Worm (Caenorhabditis elegans): ENCODE measurements around the gene rad-23.

The rad-23 gene

DNA sequence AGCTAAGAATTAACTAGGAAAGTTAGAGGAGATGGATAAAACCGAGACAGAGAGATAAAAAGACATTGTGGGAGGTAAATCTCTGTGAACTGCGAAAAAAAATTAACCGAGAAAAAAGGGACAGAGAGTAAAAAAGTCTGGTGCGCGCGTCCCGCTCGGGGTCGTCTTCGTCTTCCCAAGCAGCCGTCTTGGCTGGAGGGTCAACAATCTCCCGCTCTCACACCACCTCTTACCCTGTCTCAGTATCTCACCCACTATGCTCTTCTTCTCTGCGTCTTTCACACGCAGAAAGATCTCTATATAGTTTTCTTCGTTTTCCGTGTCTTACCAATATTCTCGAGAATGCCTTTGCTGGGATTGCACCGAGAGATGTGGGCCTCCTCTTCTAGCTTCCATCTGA, 19.8 kb downstream of the rad-23 start (continued):
- peak; percentile 25 for TF ChIP-seq nhr-90 (tag; optimal IDR thresholded peaks at IDR 0.05; ENCODE audit: poor library complexity)
- TF ChIP-seq snu-23 (GFP tag; optimal IDR thresholded peaks at IDR 0.05): peak; percentile 72
- TF ChIP-seq egl-13 (tag; optimal IDR thresholded peaks at IDR 0.05): no peak
- no peak for TF ChIP-seq nhr-237 (tag; optimal IDR thresholded peaks at IDR 0.05)
- no peak for TF ChIP-seq F16B12.6 (tag; optimal IDR thresholded peaks at IDR 0.05)
- no peak for TF ChIP-seq nhr-76 (tag; optimal IDR thresholded peaks at IDR 0.05)
- no peak for TF ChIP-seq sup-37 (GFP tag; optimal IDR thresholded peaks at IDR 0.05)
- no peak for TF ChIP-seq pag-3 (tag; optimal IDR thresholded peaks at IDR 0.05; ENCODE audit: borderline replicate concordance, insufficient read depth)
- TF ChIP-seq nhr-85 (tag): peak; percentile 86
- TF ChIP-seq zag-1 (tag; optimal IDR thresholded peaks at IDR 0.05): no peak
- TF ChIP-seq lin-14 (GFP tag; optimal IDR thresholded peaks at IDR 0.05): peak; percentile 86
- peak; percentile 17 for TF ChIP-seq C16A3.4 (tag; optimal IDR thresholded peaks at IDR 0.05)
- no peak for TF ChIP-seq efl-3 (GFP tag; optimal IDR thresholded peaks at IDR 0.05)
- peak; percentile 46 for TF ChIP-seq nhr-77 (tag; optimal IDR thresholded peaks at IDR 0.05)
- TF ChIP-seq skn-1 (tag; optimal IDR thresholded peaks at IDR 0.05): peak; percentile 44
- TF ChIP-seq rnt-1 (tag; optimal IDR thresholded peaks at IDR 0.05): peak; percentile 49
- TF ChIP-seq lir-3 (tag; optimal IDR thresholded peaks at IDR 0.05; ENCODE audit: poor library complexity): no peak
- no peak for TF ChIP-seq snpc-4 (tag; optimal IDR thresholded peaks at IDR 0.05)
- TF ChIP-seq lin-39 (tag; optimal IDR thresholded peaks at IDR 0.05): no peak
- TF ChIP-seq C34B4.2 (tag; optimal IDR thresholded peaks at IDR 0.05): no peak
- peak; percentile 34 to 51 for TF ChIP-seq efl-1 (optimal IDR thresholded peaks at IDR 0.05)
- peak in 1 of 2 experiments; percentile 4 for TF ChIP-seq efl-1 (GFP tag; optimal IDR thresholded peaks at IDR 0.05 in 1 of 2)
- TF ChIP-seq dsc-1 (tag; optimal IDR thresholded peaks at IDR 0.05): peak; percentile 13
- TF ChIP-seq ztf-11 (tag; optimal IDR thresholded peaks at IDR 0.05): no peak
- TF ChIP-seq nhr-19 (GFP tag; conservative IDR thresholded peaks at IDR 0.05): peak; percentile 26; the same call in 1 of the 2 replicates
- TF ChIP-seq hlh-4 (tag; optimal IDR thresholded peaks at IDR 0.05): no peak
- TF ChIP-seq alr-1 (tag; optimal IDR thresholded peaks at IDR 0.05; ENCODE audit: borderline replicate concordance): no peak
- TF ChIP-seq fkh-10 (GFP tag; optimal IDR thresholded peaks at IDR 0.05): no peak
- no peak for TF ChIP-seq C04F5.9 (tag; optimal IDR thresholded peaks at IDR 0.05)
- TF ChIP-seq aly-2 (tag; optimal IDR thresholded peaks at IDR 0.05): no peak
- no peak for TF ChIP-seq tlp-1 (tag; optimal IDR thresholded peaks at IDR 0.05)

DNA sequence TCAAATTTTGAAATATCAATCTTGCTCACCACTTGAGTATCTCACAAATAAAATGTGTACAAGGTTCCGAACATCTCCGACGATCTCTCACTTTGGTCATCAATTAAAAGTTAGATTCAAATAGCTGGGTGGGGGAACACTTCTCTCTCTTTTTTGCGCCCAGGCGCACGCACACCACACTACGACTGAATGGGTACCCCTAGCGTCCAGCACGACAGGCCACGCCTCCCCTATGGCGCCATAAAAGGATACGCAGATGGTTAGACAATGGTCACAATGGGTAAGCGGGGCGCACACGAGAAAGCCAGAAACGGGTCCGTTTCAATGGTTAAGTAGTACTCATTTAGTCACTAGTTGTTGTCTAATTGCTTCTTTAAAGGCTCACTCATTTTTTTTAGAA, 22.6 kb downstream of the rad-23 start:
- TF ChIP-seq irx-1 (tag; optimal IDR thresholded peaks at IDR 0.05): no peak
- no peak for TF ChIP-seq ceh-88 (GFP tag; IDR thresholded peaks at IDR 0.05)
- no peak for TF ChIP-seq sptf-1 (tag; optimal IDR thresholded peaks at IDR 0.05)
- no peak for TF ChIP-seq efl-1 (optimal IDR thresholded peaks at IDR 0.05)
- TF ChIP-seq efl-1 (GFP tag; optimal IDR thresholded peaks at IDR 0.05 in 1 of 2): peak in 1 of 2 experiments; percentile 80
- TF ChIP-seq aly-2 (tag; optimal IDR thresholded peaks at IDR 0.05): no peak
- peak; percentile 14 for TF ChIP-seq lin-14 (GFP tag; optimal IDR thresholded peaks at IDR 0.05)
- no peak for TF ChIP-seq nhr-28 (tag; optimal IDR thresholded peaks at IDR 0.05)
- TF ChIP-seq F16B12.6 (tag; optimal IDR thresholded peaks at IDR 0.05): no peak
- TF ChIP-seq rnt-1 (tag; optimal IDR thresholded peaks at IDR 0.05): no peak
- no peak for TF ChIP-seq hpl-2 (GFP tag; optimal IDR thresholded peaks at IDR 0.05)

DNA sequence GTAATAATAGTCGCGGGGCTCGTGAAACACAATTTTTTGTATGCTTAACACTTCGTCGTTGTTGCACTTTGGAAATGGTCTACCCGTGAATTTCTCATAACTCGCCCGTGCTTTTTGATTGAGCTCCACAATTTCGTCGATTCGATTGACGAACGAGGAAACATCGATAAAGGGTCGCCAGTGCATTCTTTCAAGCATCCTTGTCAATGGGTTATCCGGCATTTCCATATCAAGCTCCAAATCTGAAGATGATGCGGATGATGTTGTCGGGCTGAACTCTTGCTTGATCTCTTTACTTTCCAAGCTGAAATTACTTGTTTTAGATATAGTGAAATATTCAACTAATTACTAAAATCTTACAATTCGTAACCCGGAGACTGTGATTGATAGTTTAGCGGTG, 24.6 kb downstream of the rad-23 start:
- TF ChIP-seq ztf-4 (tag; optimal IDR thresholded peaks at IDR 0.05) (no peak), sptf-1 (tag; optimal IDR thresholded peaks at IDR 0.05) (no peak), nhr-84 (tag; optimal IDR thresholded peaks at IDR 0.05) (no peak)

DNA sequence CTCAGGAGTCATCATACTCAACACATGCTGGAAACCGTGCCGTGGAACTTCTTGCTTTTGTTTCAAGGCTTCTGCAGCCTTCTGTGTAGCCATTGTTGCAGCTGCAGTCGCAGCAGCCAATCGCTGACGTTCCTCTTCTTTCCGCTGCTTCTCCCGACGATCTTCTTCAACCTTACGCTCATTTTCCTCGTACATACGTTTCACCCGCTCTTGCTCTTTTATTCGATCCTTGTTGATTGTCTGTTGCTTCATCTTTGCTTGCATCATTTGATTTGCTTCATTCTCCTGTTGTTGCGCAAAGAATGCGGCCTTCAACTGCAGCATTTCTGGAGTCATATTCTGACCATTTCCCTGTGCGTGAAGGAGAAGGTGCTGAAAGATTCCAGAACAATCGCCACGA, 29.9 kb downstream of the rad-23 start:
- TF ChIP-seq isw-1 (GFP tag; IDR thresholded peaks at IDR 0.05) (no peak), mdl-1 (tag; optimal IDR thresholded peaks at IDR 0.05) (no peak), ztf-4 (tag; optimal IDR thresholded peaks at IDR 0.05) (no peak), irx-1 (tag; optimal IDR thresholded peaks at IDR 0.05) (no peak), hpl-2 (GFP tag; optimal IDR thresholded peaks at IDR 0.05) (no peak)
